Worm (Caenorhabditis elegans): ENCODE results near the gene R08C7.4.

DNA sequence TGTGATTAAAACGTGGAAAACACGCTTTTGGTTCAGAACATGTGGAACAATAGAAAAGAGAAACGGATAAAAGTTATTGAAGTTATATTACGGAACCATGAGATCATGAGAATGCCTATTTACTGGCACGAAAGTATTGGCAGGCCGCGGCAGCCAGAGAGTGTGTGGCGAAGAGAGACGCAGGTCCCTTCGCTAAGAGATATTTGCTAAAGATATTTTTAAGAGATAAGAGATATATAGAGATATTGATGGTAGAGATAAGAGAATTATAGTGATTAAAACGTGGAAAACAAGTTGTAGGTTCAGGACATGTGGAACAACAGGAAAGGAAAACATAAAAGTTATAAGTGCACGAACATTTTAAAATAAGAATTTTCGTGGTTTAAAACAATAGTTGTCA is 3.0 kb downstream of the R08C7.4 start:
- TF ChIP-seq nhr-237 (tag; optimal IDR thresholded peaks at IDR 0.05) (no peak), nhr-28 (tag; optimal IDR thresholded peaks at IDR 0.05) (no peak), pqm-1 (tag; optimal IDR thresholded peaks at IDR 0.05) (no peak), ceh-20 (GFP tag; IDR thresholded peaks at IDR 0.05) (no peak)

Data from whole organism, L4 larva.